Worm (Caenorhabditis elegans) whole organism, L4 larva: Measurements from ENCODE around the gene atf-6.

Source experiments
- F26F4.8 ChIP-seq: fragments of 200-800 bp; sonication (Bioruptor generic); conservative IDR thresholded peaks from 2 replicates; pipeline ENCODE4 v1.3.6; 2022; ENCODE audit warnings: missing genetic modification characterization, missing compliant biosample characterization
- F37D6.2 ChIP-seq: sonication (generic microtip); optimal IDR thresholded peaks from 2 replicates; lab custom pipeline; 2016; ENCODE audit warnings: mild to moderate bottlenecking, missing genetic modification characterization, missing compliant biosample characterization
- F49E8.2 ChIP-seq: sonication (generic microtip); optimal IDR thresholded peaks from 2 replicates; lab custom pipeline; 2016; ENCODE audit warnings: missing compliant biosample characterization, mild to moderate bottlenecking, missing genetic modification characterization, borderline replicate concordance
- R02D3.7 ChIP-seq: fragments of 150-350 bp; sonication (generic microtip); optimal IDR thresholded peaks from 3 replicates; lab custom pipeline; 2014; ENCODE audit warnings: missing biosample characterization, missing genetic modification characterization
- T26A8.4 ChIP-seq: fragments of 200-800 bp; sonication (Bioruptor generic); IDR thresholded peaks from 2 replicates; pipeline ENCODE4 v1.3.6; 2022; ENCODE audit warnings: missing genetic modification characterization, missing compliant biosample characterization
- Y5F2A.4 ChIP-seq: fragments of 200-800 bp; sonication (Bioruptor generic); optimal IDR thresholded peaks from 2 replicates; lab custom pipeline; 2018; ENCODE audit warnings: mild to moderate bottlenecking, missing genetic modification characterization, missing compliant biosample characterization
- Y75B8A.6 ChIP-seq: fragments of 200-800 bp; sonication (Bioruptor generic); IDR thresholded peaks from 2 replicates; pipeline ENCODE4 v1.3.6; 2022; ENCODE audit warnings: missing genetic modification reagents, missing genetic modification characterization, missing compliant biosample characterization
- arid-1 ChIP-seq: fragments of 200-800 bp; sonication (Bioruptor generic); conservative IDR thresholded peaks from 2 replicates; pipeline ENCODE4 v1.3.6; 2022; ENCODE audit warnings: missing genetic modification reagents, missing genetic modification characterization, missing compliant biosample characterization
- attf-4 ChIP-seq: sonication (generic microtip); optimal IDR thresholded peaks from 3 replicates; lab custom pipeline; 2017; ENCODE audit warnings: missing biosample characterization, missing genetic modification characterization
- ceh-44 ChIP-seq: fragments of 200-800 bp; sonication (Bioruptor generic); IDR thresholded peaks from 2 replicates; pipeline ENCODE4 v1.3.6; 2022; ENCODE audit warnings: missing genetic modification reagents, missing genetic modification characterization, missing compliant biosample characterization
- ceh-82 ChIP-seq: sonication (generic microtip); optimal IDR thresholded peaks from 2 replicates; lab custom pipeline; 2017; ENCODE audit warnings: missing biosample characterization, missing genetic modification characterization
- cey-2 ChIP-seq: sonication (generic microtip); optimal IDR thresholded peaks from 3 replicates; lab custom pipeline; 2017; ENCODE audit warnings: missing genetic modification characterization, mild to moderate bottlenecking, missing compliant biosample characterization, antibody characterized with exemption, borderline replicate concordance; ENCODE audit not compliant: insufficient read depth
- daf-16 ChIP-seq, 3 experiments: sonication (generic microtip); optimal IDR thresholded peaks; 2 replicates each; lab custom pipeline; 2016 to 2017; ENCODE audit warnings: missing genetic modification characterization in 3 of 3, missing genetic modification reagents in 3 of 3, mild to moderate bottlenecking in 2 of 3, missing compliant biosample characterization in 2 of 3, missing biosample characterization in 1 of 3, moderate library complexity in 1 of 3
- daf-19 ChIP-seq: fragments of 200-800 bp; sonication (Bioruptor generic); conservative IDR thresholded peaks from 2 replicates; pipeline ENCODE4 v1.3.6; 2022; ENCODE audit warnings: missing genetic modification characterization, missing compliant biosample characterization
- daf-8 ChIP-seq: fragments of 200-800 bp; sonication (Bioruptor generic); IDR thresholded peaks from 2 replicates; pipeline ENCODE4 v1.3.6; 2022; ENCODE audit warnings: missing genetic modification characterization, missing compliant biosample characterization
- dmd-6 ChIP-seq: fragments of 200-800 bp; sonication (Bioruptor generic); IDR thresholded peaks from 2 replicates; pipeline ENCODE4 v1.3.6; 2022; ENCODE audit warnings: missing genetic modification reagents, missing genetic modification characterization, missing compliant biosample characterization
- dmd-8 ChIP-seq: fragments of 200-800 bp; sonication (Bioruptor generic); IDR thresholded peaks from 2 replicates; pipeline ENCODE4 v1.3.6; 2022; ENCODE audit warnings: missing genetic modification characterization, missing compliant biosample characterization
- duxl-1 ChIP-seq: sonication (generic microtip); optimal IDR thresholded peaks from 2 replicates; lab custom pipeline; 2016; ENCODE audit warnings: mild to moderate bottlenecking, missing genetic modification characterization, moderate library complexity, missing compliant biosample characterization; ENCODE audit not compliant: poor library complexity
- egl-43 ChIP-seq: fragments of 200-800 bp; sonication (Bioruptor generic); IDR thresholded peaks from 2 replicates; pipeline ENCODE4 v1.3.6; 2022; ENCODE audit warnings: missing genetic modification reagents, missing genetic modification characterization, missing compliant biosample characterization
- fkh-10 ChIP-seq: fragments of 150-350 bp; optimal IDR thresholded peaks from 2 replicates; lab custom pipeline; 2014; ENCODE audit warnings: missing biosample characterization, missing genetic modification reagents, missing genetic modification characterization
- fos-1 ChIP-seq: fragments of 150-350 bp; optimal IDR thresholded peaks from 2 replicates; lab custom pipeline; 2014; ENCODE audit warnings: missing biosample characterization, missing genetic modification characterization
- gei-8 ChIP-seq: fragments of 200-800 bp; sonication (Bioruptor generic); optimal IDR thresholded peaks from 2 replicates; lab custom pipeline; 2018; ENCODE audit warnings: mild to moderate bottlenecking, missing genetic modification characterization, missing compliant biosample characterization
- hlh-11 ChIP-seq: fragments of 200-800 bp; sonication (Bioruptor generic); optimal IDR thresholded peaks from 2 replicates; lab custom pipeline; 2018; ENCODE audit warnings: mild to moderate bottlenecking, missing genetic modification characterization, missing compliant biosample characterization
- hmg-1.1 ChIP-seq: fragments of 200-800 bp; sonication (Bioruptor generic); IDR thresholded peaks from 2 replicates; pipeline ENCODE4 v1.3.6; 2022; ENCODE audit warnings: missing genetic modification reagents, missing genetic modification characterization, missing compliant biosample characterization
- jun-1 ChIP-seq: fragments of 150-350 bp; optimal IDR thresholded peaks from 2 replicates; lab custom pipeline; 2014; ENCODE audit warnings: missing biosample characterization, missing genetic modification reagents, missing genetic modification characterization
- lin-15B ChIP-seq: fragments of 150-350 bp; sonication (generic microtip); optimal IDR thresholded peaks from 3 replicates; lab custom pipeline; 2014; ENCODE audit warnings: missing biosample characterization, missing genetic modification characterization
- lir-3 ChIP-seq: sonication (generic microtip); optimal IDR thresholded peaks from 2 replicates; lab custom pipeline; 2016; ENCODE audit warnings: mild to moderate bottlenecking, missing genetic modification characterization, missing compliant biosample characterization
- madf-5 ChIP-seq, 2 experiments: fragments of 200-800 bp; sonication (Bioruptor generic); IDR thresholded peaks; 2 replicates each; pipeline ENCODE4 v1.3.6; 2022; ENCODE audit warnings: missing compliant biosample characterization in 2 of 2, missing genetic modification characterization in 2 of 2
- madf-9 ChIP-seq: fragments of 200-800 bp; sonication (Bioruptor generic); conservative IDR thresholded peaks from 2 replicates; pipeline ENCODE4 v1.3.6; 2022; ENCODE audit warnings: missing genetic modification reagents, missing genetic modification characterization, missing compliant biosample characterization
- mes-2 ChIP-seq: sonication (generic microtip); optimal IDR thresholded peaks from 2 replicates; lab custom pipeline; 2016; ENCODE audit warnings: missing genotype, mild to moderate bottlenecking, missing genetic modification characterization, missing compliant biosample characterization; ENCODE audit not compliant: poor library complexity, severe bottlenecking
- nhr-102 ChIP-seq: sonication (generic microtip); optimal IDR thresholded peaks from 2 replicates; lab custom pipeline; 2016; ENCODE audit warnings: mild to moderate bottlenecking, missing genetic modification characterization, moderate library complexity, missing compliant biosample characterization
- nhr-11 ChIP-seq: fragments of 150-350 bp; optimal IDR thresholded peaks from 2 replicates; lab custom pipeline; 2014; ENCODE audit warnings: missing biosample characterization, missing genetic modification characterization
- nhr-48 ChIP-seq: sonication (generic microtip); optimal IDR thresholded peaks from 2 replicates; lab custom pipeline; 2016; ENCODE audit warnings: mild to moderate bottlenecking, missing genetic modification characterization, missing compliant biosample characterization
- skn-1 ChIP-seq: fragments of 150-350 bp; optimal IDR thresholded peaks from 2 replicates; lab custom pipeline; 2014; ENCODE audit warnings: missing biosample characterization, missing genetic modification characterization
- snpc-1.2 ChIP-seq: fragments of 200-800 bp; sonication (Bioruptor generic); IDR thresholded peaks from 2 replicates; pipeline ENCODE4 v1.3.6; 2022; ENCODE audit warnings: missing genetic modification reagents, missing genetic modification characterization, missing compliant biosample characterization
- tra-1 ChIP-seq: fragments of 200-800 bp; sonication (Bioruptor generic); IDR thresholded peaks from 2 replicates; pipeline ENCODE4 v1.3.6; 2022; ENCODE audit warnings: missing genetic modification reagents, missing genetic modification characterization, missing compliant biosample characterization
- unc-39 ChIP-seq: sonication (generic microtip); optimal IDR thresholded peaks from 2 replicates; lab custom pipeline; 2017; ENCODE audit warnings: missing biosample characterization, missing genetic modification characterization
- unc-62 ChIP-seq, 3 experiments: fragments of 150-350 bp in 1 of 3; sonication (generic microtip); optimal IDR thresholded peaks in 2 of 3; peaks in 1 of 3; 1 replicate in 1 of 3; 2 replicates in 2 of 3; lab custom pipeline; 2014 to 2017; ENCODE audit warnings: missing biosample characterization in 3 of 3, missing genetic modification characterization in 3 of 3, missing genetic modification reagents in 3 of 3, missing genotype in 1 of 3
- zag-1 ChIP-seq: fragments of 150-350 bp; optimal IDR thresholded peaks from 2 replicates; lab custom pipeline; 2014; ENCODE audit warnings: missing biosample characterization, missing genetic modification characterization
- zfp-3 ChIP-seq: fragments of 200-800 bp; sonication (Bioruptor generic); conservative IDR thresholded peaks from 2 replicates; pipeline ENCODE4 v1.3.6; 2022; ENCODE audit warnings: missing genetic modification reagents, missing genetic modification characterization, missing compliant biosample characterization
- ztf-11 ChIP-seq: fragments of 150-350 bp; optimal IDR thresholded peaks from 2 replicates; lab custom pipeline; 2014; ENCODE audit warnings: missing biosample characterization, missing genetic modification characterization

atf-6 gene

DNA sequence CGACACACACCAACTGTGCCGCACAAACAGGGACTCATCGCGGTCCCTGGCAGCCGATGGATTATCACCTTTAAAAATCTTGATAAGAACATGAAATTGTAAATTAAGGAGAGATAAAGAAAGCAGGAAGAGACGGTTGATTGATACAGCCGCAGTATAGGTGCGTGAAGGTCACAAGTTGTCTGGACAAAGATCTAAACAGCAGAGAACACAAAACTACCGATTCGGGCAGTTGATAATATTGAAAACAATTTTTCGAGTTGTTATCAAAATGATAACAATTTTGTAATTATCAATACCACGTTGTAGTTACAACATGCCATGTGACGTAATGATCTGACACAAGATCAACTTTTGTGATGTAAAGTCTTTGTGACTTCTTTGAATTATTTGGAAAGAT, 20.0 kb downstream of the atf-6 start (continued):
- no peak for TF ChIP-seq mes-2
- no peak for TF ChIP-seq ceh-44 (GFP tag; lab: Robert Waterston, UW)
- no peak for TF ChIP-seq skn-1 (tag; lab: Kevin White, UChicago)
- TF ChIP-seq madf-5 (GFP tag; IDR thresholded peaks at IDR 0.05; lab: Robert Waterston, UW): no peak
- no peak for TF ChIP-seq hmg-1.1 (GFP tag; lab: Robert Waterston, UW)
- peak in 1 of 2 experiments; percentile 70 for TF ChIP-seq daf-16 (GFP tag; optimal IDR thresholded peaks at IDR 0.05; lab: Kevin White, UChicago)
- peak; percentile 99 for TF ChIP-seq daf-16 (tag; optimal IDR thresholded peaks at IDR 0.05; lab: Kevin White, UChicago)
- TF ChIP-seq daf-19 (GFP tag; lab: Robert Waterston, UW): no peak
- TF ChIP-seq F37D6.2 (tag; lab: Kevin White, UChicago): no peak
- TF ChIP-seq Y75B8A.6 (GFP tag; lab: Robert Waterston, UW): no peak
- peak; percentile 94 for TF ChIP-seq nhr-48 (tag; lab: Kevin White, UChicago)
- peak; percentile 24 for TF ChIP-seq jun-1 (tag; lab: Kevin White, UChicago)
- TF ChIP-seq ceh-82 (tag; lab: Kevin White, UChicago): no peak
- peak; percentile 48 for TF ChIP-seq duxl-1 (tag; lab: Kevin White, UChicago)
- TF ChIP-seq F49E8.2 (tag; lab: Kevin White, UChicago): no peak
- no peak for TF ChIP-seq unc-39 (tag; lab: Kevin White, UChicago)
- peak; percentile 41 for TF ChIP-seq nhr-11 (tag; lab: Kevin White, UChicago)
- peak; percentile 91 for TF ChIP-seq cey-2 (tag; lab: Kevin White, UChicago)
- TF ChIP-seq lin-15B: no peak
- TF ChIP-seq gei-8 (GFP tag; lab: Kevin White, UChicago): peak; percentile 77
- TF ChIP-seq fkh-10: no peak
- no peak for TF ChIP-seq lir-3 (tag; lab: Kevin White, UChicago)
- TF ChIP-seq F26F4.8 (GFP tag; lab: Robert Waterston, UW): no peak
- TF ChIP-seq hlh-11 (tag; lab: Kevin White, UChicago): peak; percentile 97
- TF ChIP-seq dmd-8 (GFP tag; lab: Robert Waterston, UW): no peak
- TF ChIP-seq T26A8.4 (GFP tag; lab: Robert Waterston, UW): peak; percentile 62; the same call in 1 of the 2 replicates
- no peak for TF ChIP-seq madf-9 (GFP tag; lab: Robert Waterston, UW)

DNA sequence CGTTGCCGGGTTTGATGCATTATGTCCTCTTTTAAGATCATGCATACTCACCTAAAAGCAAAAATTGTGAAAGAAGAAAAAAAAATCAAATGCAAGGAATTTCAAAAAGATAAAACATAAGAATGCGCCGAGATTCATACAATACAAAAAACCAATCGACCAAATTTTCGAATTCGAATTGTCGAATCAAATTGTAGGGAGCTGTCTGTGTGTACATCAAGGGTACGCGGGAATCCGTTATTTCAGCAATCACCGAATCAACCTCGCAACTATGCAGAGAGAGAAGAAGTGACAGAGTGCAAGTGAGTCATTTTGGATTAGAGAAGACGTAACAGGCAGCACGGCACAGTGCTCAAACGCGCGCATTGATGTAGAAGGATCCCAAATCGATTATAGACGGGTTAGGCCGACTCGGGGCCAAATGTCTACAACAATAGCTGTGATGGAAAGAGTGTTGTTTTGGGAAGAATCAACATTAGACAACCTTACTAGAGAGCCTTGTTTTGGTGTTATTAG, 22.6 kb downstream of the atf-6 start, which contains the start of gene sdz-19:
Gene sdz-19 (minus strand): TSS at position 51 of the 516 bp plus-strand sequence.
- no peak for TF ChIP-seq egl-43
- TF ChIP-seq madf-9 (GFP tag; lab: Robert Waterston, UW): no peak
- TF ChIP-seq ceh-44 (GFP tag; lab: Robert Waterston, UW): no peak
- no peak for TF ChIP-seq arid-1 (GFP tag; lab: Robert Waterston, UW)
- no peak for TF ChIP-seq fos-1
- TF ChIP-seq unc-62 (GFP tag; optimal IDR thresholded peaks at IDR 0.05 in 1 of 2; lab: Kevin White, UChicago): peak in 1 of 2 experiments; percentile 68
- TF ChIP-seq unc-62 (tag; optimal IDR thresholded peaks at IDR 0.05; lab: Kevin White, UChicago): no peak
- 0 out of 4 replicates have a peak, but pooled peaks of 1 of the 2 experiments have one; percentile 6 for TF ChIP-seq madf-5 (GFP tag; IDR thresholded peaks at IDR 0.05; lab: Robert Waterston, UW)
- TF ChIP-seq dmd-8 (GFP tag; lab: Robert Waterston, UW): no peak
- no peak for TF ChIP-seq Y5F2A.4 (GFP tag; lab: Kevin White, UChicago)
- no peak for TF ChIP-seq zag-1 (tag; lab: Kevin White, UChicago)
- no peak for TF ChIP-seq ztf-11 (tag; lab: Kevin White, UChicago)
- 0 out of 2 replicates have a peak, but pooled peaks have one; percentile 11 for TF ChIP-seq tra-1 (GFP tag; lab: Robert Waterston, UW)
- peak; percentile 15; the same call in 1 of the 2 replicates for TF ChIP-seq snpc-1.2
- 0 out of 2 replicates have a peak, but pooled peaks have one; percentile 10 for TF ChIP-seq dmd-6
- peak; percentile 16 for TF ChIP-seq nhr-102 (tag; lab: Kevin White, UChicago)
- TF ChIP-seq T26A8.4 (GFP tag; lab: Robert Waterston, UW): peak; percentile 34; the same call in 1 of the 2 replicates
- no peak for TF ChIP-seq attf-4 (tag; lab: Kevin White, UChicago)
- TF ChIP-seq zfp-3 (GFP tag; lab: Robert Waterston, UW): 0 out of 2 replicates have a peak, but pooled peaks have one; percentile 27
- TF ChIP-seq R02D3.7: no peak
- TF ChIP-seq daf-8 (GFP tag; lab: Robert Waterston, UW): no peak
